Worm (Caenorhabditis elegans) whole organism, midembryonic: ENCODE data around the gene srh-92.

ENCODE experiments used
- T22C8.4 ChIP-seq: fragments of 200-800 bp; sonication (Bioruptor generic); IDR thresholded peaks from 2 replicates; pipeline ENCODE4 v1.3.6; 2022; ENCODE audit warnings: missing genetic modification characterization, missing compliant biosample characterization
- cog-1 ChIP-seq: sonication (generic microtip); optimal IDR thresholded peaks from 2 replicates; lab custom pipeline; 2016; ENCODE audit warnings: missing genetic modification characterization, missing compliant biosample characterization
- flt-1 ChIP-seq: fragments of 200-800 bp; sonication (Bioruptor generic); IDR thresholded peaks from 2 replicates; pipeline ENCODE4 v1.3.6; 2022; ENCODE audit warnings: missing genetic modification characterization, missing compliant biosample characterization
- klf-2 ChIP-seq: fragments of 200-800 bp; sonication (Bioruptor generic); conservative IDR thresholded peaks from 2 replicates; pipeline ENCODE4 v1.3.6; 2022; ENCODE audit warnings: missing genetic modification reagents, missing genetic modification characterization, missing compliant biosample characterization
- med-1 ChIP-seq: sonication (generic microtip); optimal IDR thresholded peaks from 2 replicates; lab custom pipeline; 2017; ENCODE audit warnings: missing genetic modification characterization, mild to moderate bottlenecking, missing compliant biosample characterization, antibody characterized with exemption, missing genetic modification reagents; ENCODE audit not compliant: insufficient read depth
- ref-1 ChIP-seq: fragments of 200-800 bp; sonication (Bioruptor generic); conservative IDR thresholded peaks from 2 replicates; pipeline ENCODE4 v1.3.6; 2022; ENCODE audit warnings: missing genetic modification reagents, missing genetic modification characterization, missing compliant biosample characterization
- tab-1 ChIP-seq: fragments of 200-800 bp; sonication (Bioruptor generic); IDR thresholded peaks from 2 replicates; pipeline ENCODE4 v1.3.6; 2022; ENCODE audit warnings: missing genetic modification characterization, missing compliant biosample characterization
- ztf-23 ChIP-seq: fragments of 200-800 bp; sonication (Bioruptor generic); IDR thresholded peaks from 2 replicates; pipeline ENCODE4 v1.3.6; 2022; ENCODE audit warnings: missing genetic modification reagents, missing genetic modification characterization, missing compliant biosample characterization
- ztf-29 ChIP-seq: fragments of 200-800 bp; sonication (Bioruptor generic); IDR thresholded peaks from 2 replicates; pipeline ENCODE4 v1.3.6; 2022; ENCODE audit warnings: missing genetic modification reagents, missing genetic modification characterization, missing compliant biosample characterization

DNA sequence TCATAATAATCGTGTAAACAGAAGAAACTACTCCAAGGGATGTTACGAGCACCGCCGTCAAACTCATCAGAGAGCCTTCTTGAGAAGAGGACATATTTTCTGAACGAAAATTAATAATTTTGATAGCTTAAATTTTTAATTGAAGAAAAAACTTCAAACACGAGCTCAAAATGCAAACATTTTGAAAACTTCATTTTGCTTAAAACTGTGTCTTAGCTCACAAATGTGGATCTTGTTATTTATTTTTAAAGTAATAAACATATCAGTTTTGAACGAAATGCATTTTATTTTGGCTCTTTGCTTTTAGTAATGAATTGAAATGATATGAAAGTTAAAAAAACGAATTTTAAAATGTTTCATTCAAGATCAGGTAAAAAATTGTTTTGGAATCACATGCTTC lies 26.7 kb upstream of the srh-92 start, which contains the start of gene srbc-7:
- TF ChIP-seq tab-1 (no peak), ztf-23 (no peak), T22C8.4 (no peak), flt-1 (no peak), klf-2 (GFP tag; lab: Robert Waterston, UW) (no peak), cog-1 (tag; lab: Kevin White, UChicago) (no peak), med-1 (GFP tag; lab: Kevin White, UChicago) (no peak), ref-1 (GFP tag; lab: Robert Waterston, UW) (no peak), ztf-29 (no peak)
